Fruit fly (Drosophila melanogaster) whole organism, embryonic: ENCODE results near the gene Srrm234.

Experiments
- Atf3 ChIP-seq: fragments of 200-800 bp; sonication (Bioruptor generic); optimal IDR thresholded peaks from 3 replicates; lab custom pipeline; 2016; ENCODE audit warnings: missing biosample characterization, missing genetic modification characterization
- CG1024 ChIP-seq: fragments of 200-800 bp; sonication (Bioruptor generic); IDR thresholded peaks from 2 replicates; pipeline ENCODE4 v1.3.6; 2022; ENCODE audit warnings: missing biosample characterization, missing genetic modification characterization
- CG11398 ChIP-seq: fragments of 200-800 bp; sonication (Bioruptor generic); optimal IDR thresholded peaks from 2 replicates; lab custom pipeline; 2016; ENCODE audit warnings: missing biosample characterization, missing genetic modification characterization
- CG15514 ChIP-seq: fragments of 200-800 bp; sonication (Bioruptor generic); optimal IDR thresholded peaks from 3 replicates; lab custom pipeline; 2017; ENCODE audit warnings: missing biosample characterization, missing genetic modification characterization, mild to moderate bottlenecking, moderate library complexity, missing genetic modification reagents
- CG1792 ChIP-seq: fragments of 200-800 bp; sonication (Bioruptor generic); optimal IDR thresholded peaks from 2 replicates; lab custom pipeline; 2016; ENCODE audit warnings: missing biosample characterization, missing genetic modification characterization
- CG2120 ChIP-seq: fragments of 200-800 bp; sonication (Bioruptor generic); optimal IDR thresholded peaks from 3 replicates; lab custom pipeline; 2016; ENCODE audit warnings: missing biosample characterization, missing genetic modification characterization
- CG2199 ChIP-seq: fragments of 200-800 bp; sonication (Bioruptor generic); IDR thresholded peaks from 3 replicates; pipeline ENCODE4 v1.3.6; 2022; ENCODE audit warnings: missing biosample characterization, missing genetic modification characterization
- CG30403 ChIP-seq: fragments of 200-800 bp; sonication (Bioruptor generic); optimal IDR thresholded peaks from 3 replicates; lab custom pipeline; 2016; ENCODE audit warnings: missing biosample characterization, missing genetic modification characterization
- CG4282 ChIP-seq: fragments of 200-800 bp; sonication (Bioruptor generic); optimal IDR thresholded peaks from 2 replicates; lab custom pipeline; 2016; ENCODE audit warnings: missing biosample characterization, missing genetic modification characterization
- CG43689 ChIP-seq: fragments of 200-800 bp; sonication (Bioruptor generic); IDR thresholded peaks from 2 replicates; pipeline ENCODE4 v1.3.6; 2022; ENCODE audit warnings: missing biosample characterization, missing genetic modification characterization
- CG4707 ChIP-seq: fragments of 200-800 bp; sonication (Bioruptor generic); optimal IDR thresholded peaks from 2 replicates; lab custom pipeline; 2018; ENCODE audit warnings: missing biosample characterization, mild to moderate bottlenecking, missing genetic modification characterization, moderate library complexity
- CG4730 ChIP-seq: fragments of 200-800 bp; sonication (Bioruptor generic); IDR thresholded peaks from 2 replicates; pipeline ENCODE4 v1.3.6; 2022; ENCODE audit warnings: missing biosample characterization, missing genetic modification characterization
- CG4820 ChIP-seq: fragments of 200-800 bp; sonication (Bioruptor generic); optimal IDR thresholded peaks from 3 replicates; lab custom pipeline; 2016; ENCODE audit warnings: missing biosample characterization, missing genetic modification characterization
- CG6175 ChIP-seq: fragments of 200-800 bp; sonication (Bioruptor generic); IDR thresholded peaks from 3 replicates; pipeline ENCODE4 v1.3.6; 2022; ENCODE audit warnings: missing biosample characterization, missing genetic modification characterization
- CG6654 ChIP-seq: fragments of 200-800 bp; sonication (Bioruptor generic); optimal IDR thresholded peaks from 2 replicates; lab custom pipeline; 2017; ENCODE audit warnings: missing biosample characterization, mild to moderate bottlenecking, missing genetic modification characterization
- CG7745 ChIP-seq: fragments of 200-800 bp; sonication (Bioruptor generic); optimal IDR thresholded peaks from 2 replicates; lab custom pipeline; 2018; ENCODE audit warnings: missing biosample characterization, mild to moderate bottlenecking, missing genetic modification characterization, moderate library complexity
- CG7928 ChIP-seq: fragments of 200-800 bp; sonication (Bioruptor generic); optimal IDR thresholded peaks from 2 replicates; lab custom pipeline; 2017; ENCODE audit warnings: missing biosample characterization, mild to moderate bottlenecking, missing genetic modification characterization
- CG8089 ChIP-seq: fragments of 200-800 bp; sonication (Bioruptor generic); optimal IDR thresholded peaks from 3 replicates; lab custom pipeline; 2016; ENCODE audit warnings: missing biosample characterization, missing genetic modification characterization
- CG9609 ChIP-seq: fragments of 200-800 bp; sonication (Bioruptor generic); optimal IDR thresholded peaks from 3 replicates; lab custom pipeline; 2016; ENCODE audit warnings: missing biosample characterization, missing genetic modification characterization
- CG9817 ChIP-seq: fragments of 200-800 bp; sonication (Bioruptor generic); optimal IDR thresholded peaks from 2 replicates; lab custom pipeline; 2018; ENCODE audit warnings: missing biosample characterization, mild to moderate bottlenecking, missing genetic modification characterization, moderate library complexity
- Doc3 ChIP-seq: fragments of 200-800 bp; sonication (Bioruptor generic); IDR thresholded peaks from 3 replicates; pipeline ENCODE4 v1.3.6; 2022; ENCODE audit warnings: missing biosample characterization, missing genetic modification characterization; ENCODE audit not compliant: partially characterized antibody
- Ets65A ChIP-seq: fragments of 200-800 bp; sonication (Bioruptor generic); peaks from one replicate; lab custom pipeline; 2016; ENCODE audit warnings: missing biosample characterization, missing genetic modification characterization
- Hmx ChIP-seq: fragments of 200-800 bp; sonication (Bioruptor generic); optimal IDR thresholded peaks from 2 replicates; lab custom pipeline; 2016; ENCODE audit warnings: missing biosample characterization, missing genetic modification characterization
- Hr39 ChIP-seq: fragments of >200 bp; optimal IDR thresholded peaks from 2 replicates; lab custom pipeline; 2017
- MESR4 ChIP-seq: fragments of 200-800 bp; sonication (Bioruptor generic); optimal IDR thresholded peaks from 2 replicates; lab custom pipeline; 2018; ENCODE audit warnings: missing biosample characterization, mild to moderate bottlenecking, missing genetic modification characterization, moderate library complexity
- Mrtf ChIP-seq: fragments of 200-800 bp; sonication (Bioruptor generic); IDR thresholded peaks from 3 replicates; pipeline ENCODE4 v1.3.6; 2022; ENCODE audit warnings: missing biosample characterization, missing genetic modification characterization
- Opbp ChIP-seq: fragments of 200-800 bp; sonication (Bioruptor generic); IDR thresholded peaks from 3 replicates; pipeline ENCODE4 v1.3.6; 2022; ENCODE audit warnings: missing biosample characterization, missing genetic modification characterization; ENCODE audit not compliant: partially characterized antibody
- Rfx ChIP-seq: fragments of 200-800 bp; sonication (Bioruptor generic); IDR thresholded peaks from 2 replicates; pipeline ENCODE4 v1.3.6; 2022; ENCODE audit warnings: missing biosample characterization, missing genetic modification characterization
- Sin3A ChIP-seq: fragments of >200 bp; optimal IDR thresholded peaks from 2 replicates; lab custom pipeline; 2018
- abd-A ChIP-seq: fragments of 200-800 bp; sonication (Bioruptor generic); optimal IDR thresholded peaks from 3 replicates; lab custom pipeline; 2019; ENCODE audit warnings: missing biosample characterization, mild to moderate bottlenecking, missing genetic modification characterization, moderate library complexity
- corto ChIP-seq: fragments of 200-800 bp; sonication (Bioruptor generic); optimal IDR thresholded peaks from 2 replicates; lab custom pipeline; 2016; ENCODE audit warnings: missing biosample characterization, mild to moderate bottlenecking, missing genetic modification characterization, moderate library complexity
- da ChIP-seq: fragments of 200-800 bp; sonication (Bioruptor generic); optimal IDR thresholded peaks from 2 replicates; lab custom pipeline; 2016; ENCODE audit warnings: missing biosample characterization, missing genetic modification characterization
- fd96Cb ChIP-seq: fragments of 200-800 bp; sonication (Bioruptor generic); optimal IDR thresholded peaks from 2 replicates; lab custom pipeline; 2018; ENCODE audit warnings: missing biosample characterization, mild to moderate bottlenecking, missing genetic modification characterization, moderate library complexity
- gfzf ChIP-seq: fragments of 200-800 bp; sonication (Bioruptor generic); optimal IDR thresholded peaks from 2 replicates; lab custom pipeline; 2016; ENCODE audit warnings: missing biosample characterization, mild to moderate bottlenecking, missing genetic modification characterization, moderate library complexity
- hb ChIP-seq: fragments of 200-800 bp; sonication (Bioruptor generic); IDR thresholded peaks from 3 replicates; pipeline ENCODE4 v1.3.6; 2022; ENCODE audit warnings: missing biosample characterization, missing genetic modification characterization; ENCODE audit not compliant: partially characterized antibody
- her ChIP-seq: fragments of 200-800 bp; sonication (Bioruptor generic); optimal IDR thresholded peaks from 2 replicates; lab custom pipeline; 2016; ENCODE audit warnings: missing biosample characterization, missing genetic modification characterization
- mam ChIP-seq: fragments of 200-800 bp; sonication (Bioruptor generic); optimal IDR thresholded peaks from 3 replicates; lab custom pipeline; 2016; ENCODE audit warnings: missing biosample characterization, missing genetic modification characterization
- mirr ChIP-seq: fragments of 200-800 bp; sonication (Bioruptor generic); optimal IDR thresholded peaks from 3 replicates; lab custom pipeline; 2018; ENCODE audit warnings: missing biosample characterization, mild to moderate bottlenecking, missing genetic modification characterization
- onecut ChIP-seq: fragments of 200-800 bp; sonication (Bioruptor generic); IDR thresholded peaks from 2 replicates; pipeline ENCODE4 v1.3.6; 2022; ENCODE audit warnings: missing biosample characterization, missing genetic modification characterization
- peb ChIP-seq: fragments of 200-800 bp; sonication (Bioruptor generic); IDR thresholded peaks from 2 replicates; pipeline ENCODE4 v1.3.6; 2022; ENCODE audit warnings: missing biosample characterization, missing genetic modification characterization
- pnt ChIP-seq: fragments of 200-800 bp; sonication (Bioruptor generic); optimal IDR thresholded peaks from 3 replicates; lab custom pipeline; 2016; ENCODE audit warnings: missing biosample characterization, missing genetic modification characterization
- row ChIP-seq: fragments of 200-800 bp; sonication (Bioruptor generic); IDR thresholded peaks from 3 replicates; pipeline ENCODE4 v1.3.6; 2022; ENCODE audit warnings: missing biosample characterization, missing genetic modification characterization
- shn ChIP-seq: fragments of 200-800 bp; sonication (Bioruptor generic); optimal IDR thresholded peaks from 3 replicates; lab custom pipeline; 2016; ENCODE audit warnings: missing biosample characterization, missing genetic modification characterization
- tup ChIP-seq: fragments of 200-800 bp; sonication (Bioruptor generic); optimal IDR thresholded peaks from 2 replicates; lab custom pipeline; 2016; ENCODE audit warnings: missing biosample characterization, mild to moderate bottlenecking, missing genetic modification characterization, moderate library complexity
- zen2 ChIP-seq: fragments of 200-800 bp; sonication (Bioruptor generic); IDR thresholded peaks from 3 replicates; pipeline ENCODE4 v1.3.6; 2022; ENCODE audit warnings: missing biosample characterization, missing genetic modification characterization; ENCODE audit not compliant: partially characterized antibody

The Srrm234 gene

DNA sequence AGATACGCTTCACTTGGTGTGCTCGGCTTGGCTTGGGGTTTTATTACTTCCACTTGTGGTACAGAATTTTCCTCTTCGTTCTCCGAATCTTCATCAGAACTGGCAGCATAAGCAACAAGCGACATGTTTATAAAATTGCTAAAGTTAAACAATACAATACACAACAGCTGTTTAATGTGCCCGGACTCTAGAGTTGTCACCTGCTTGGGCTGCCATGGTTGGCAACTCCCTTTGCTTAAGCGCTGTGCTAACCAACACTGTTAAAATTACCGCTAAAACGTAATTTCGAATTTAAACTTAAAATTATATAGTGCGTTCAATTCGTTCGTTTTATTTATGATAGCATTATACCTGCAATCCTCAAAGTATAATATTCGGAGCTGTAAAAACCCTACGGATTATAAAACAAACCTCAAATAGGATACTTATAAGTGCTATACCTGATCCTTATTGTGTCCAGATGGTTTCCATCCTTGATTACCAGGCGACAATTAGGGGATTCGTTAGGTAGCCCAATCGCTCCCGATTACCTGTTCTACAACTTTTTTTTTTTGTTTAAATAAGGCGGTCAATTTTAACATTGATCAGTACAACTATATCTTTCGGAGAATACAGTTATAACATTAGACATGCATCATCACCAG is 17.5 kb downstream of the Srrm234 start, which contains the start of the genes CG17249 and Bro (continued):
- TF ChIP-seq Ets65A, result peak; percentile 74
- no peak for TF ChIP-seq pnt (GFP tag; lab: Kevin White, UChicago)
- no peak for TF ChIP-seq CG4707
- TF ChIP-seq zen2, result no peak
- no peak for TF ChIP-seq Hr39 (lab: Kevin White, UChicago)
- no peak for TF ChIP-seq CG4730 (GFP tag; lab: Robert Waterston, UW)
- TF ChIP-seq Doc3 (GFP tag; lab: Robert Waterston, UW), result 0 out of 3 replicates have a peak, but pooled peaks have one; percentile 21
- TF ChIP-seq CG8089 (GFP tag; lab: Kevin White, UChicago), result peak; percentile 28
- no peak for TF ChIP-seq corto (GFP tag; lab: Kevin White, UChicago)
- TF ChIP-seq CG15514 (GFP tag; lab: Kevin White, UChicago), result peak; percentile 85
- TF ChIP-seq MESR4, result peak; percentile 78
- TF ChIP-seq gfzf (GFP tag; lab: Kevin White, UChicago), result peak; percentile 53
- TF ChIP-seq da (GFP tag; lab: Kevin White, UChicago), result no peak
- no peak for TF ChIP-seq Hmx (GFP tag; lab: Kevin White, UChicago)
- TF ChIP-seq row (GFP tag; lab: Robert Waterston, UW), result peak; percentile 53; the same call in 2 of the 3 replicates
- no peak for TF ChIP-seq CG4820
- peak; percentile 21 for TF ChIP-seq mam (GFP tag; lab: Kevin White, UChicago)
- TF ChIP-seq mirr (GFP tag; lab: Kevin White, UChicago), result no peak
- peak; percentile 52; the same call in 1 of the 3 replicates for TF ChIP-seq Opbp (GFP tag; lab: Robert Waterston, UW)
- TF ChIP-seq CG7745 (tag; lab: Kevin White, UChicago), result no peak
- TF ChIP-seq CG2199 (GFP tag; lab: Robert Waterston, UW), result no peak
- TF ChIP-seq fd96Cb, result no peak
- TF ChIP-seq Mrtf, result no peak
- peak; percentile 50 for TF ChIP-seq Sin3A (lab: Kevin White, UChicago)
- TF ChIP-seq hb, result no peak
- TF ChIP-seq CG7928 (GFP tag; lab: Kevin White, UChicago), result no peak
- TF ChIP-seq CG43689, result no peak
- no peak for TF ChIP-seq peb (GFP tag; lab: Robert Waterston, UW)
- no peak for TF ChIP-seq onecut (GFP tag; lab: Robert Waterston, UW)
- TF ChIP-seq CG30403 (GFP tag; lab: Kevin White, UChicago), result peak; percentile 22
- TF ChIP-seq CG4282 (GFP tag; lab: Kevin White, UChicago), result peak; percentile 63
- peak; percentile 76 for TF ChIP-seq Rfx
- TF ChIP-seq CG9817 (tag; lab: Kevin White, UChicago), result peak; percentile 16
- peak; percentile 46 for TF ChIP-seq shn
- TF ChIP-seq CG9609 (GFP tag; lab: Kevin White, UChicago), result peak; percentile 50
- TF ChIP-seq CG2120 (GFP tag; lab: Kevin White, UChicago), result peak; percentile 72
- TF ChIP-seq tup, result peak; percentile 14
- no peak for TF ChIP-seq CG11398 (GFP tag; lab: Kevin White, UChicago)
- TF ChIP-seq CG1024 (GFP tag; lab: Robert Waterston, UW), result no peak; the same call in 1 of the 2 replicates
- TF ChIP-seq Atf3 (GFP tag; lab: Kevin White, UChicago), result no peak
- peak; percentile 5 for TF ChIP-seq CG1792 (GFP tag; lab: Kevin White, UChicago)
- no peak for TF ChIP-seq CG6175
- TF ChIP-seq abd-A, result no peak
- TF ChIP-seq CG6654 (GFP tag; lab: Kevin White, UChicago), result no peak
- TF ChIP-seq her, result peak; percentile 50
